Fruit fly (Drosophila melanogaster): ENCODE results near the gene CG16772.
A peak's percentile ranks its signal among the peaks of the same experiment; 100 is the strongest.

Gene CG16772

dm6 chr2L:19962252-19962729, at the start of gene CG16772, which contains the start of gene CG13965:
Gene CG16772, plus strand, starts transcription at chr2L:19962679.
Gene CG13965, minus strand, starts transcription at chr2L:19962352.
- no peak for TF ChIP-seq Sox102F (GFP tag; optimal IDR thresholded peaks at IDR 0.05)
- no peak for TF ChIP-seq Met (GFP tag; optimal IDR thresholded peaks at IDR 0.05)
- TF ChIP-seq acj6 (GFP tag; optimal IDR thresholded peaks at IDR 0.05), result no peak

DNA sequence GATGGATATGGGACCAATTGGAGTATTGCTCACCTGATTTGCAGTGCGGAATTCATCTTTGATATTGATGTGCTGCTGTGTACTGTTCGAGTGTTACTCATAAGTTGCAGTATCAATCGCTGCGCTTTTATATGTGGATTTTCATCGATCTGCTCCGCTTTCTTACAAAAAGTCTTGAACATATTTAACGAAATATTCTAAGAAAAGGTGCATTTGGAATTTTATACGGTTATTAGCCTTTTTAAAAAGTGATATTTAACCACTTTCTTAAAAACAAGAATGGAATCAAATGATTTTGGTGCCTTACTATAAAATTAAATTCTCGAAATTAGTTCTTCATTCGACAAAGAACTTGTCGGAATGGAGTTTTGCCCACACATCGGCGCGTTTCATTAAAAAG, 49.1 kb upstream of the CG16772 start, which contains the start of gene TotE:
Gene TotE, minus strand, starts transcription at position 101 of the 400 bp plus-strand sequence.
- TF ChIP-seq CG6808 (GFP tag; optimal IDR thresholded peaks at IDR 0.05) (no peak), CG8632 (GFP tag; optimal IDR thresholded peaks at IDR 0.05) (no peak), CG31627 (GFP tag; optimal IDR thresholded peaks at IDR 0.05) (no peak), pdm3 (GFP tag; optimal IDR thresholded peaks at IDR 0.05) (no peak), Eip93F (GFP tag; optimal IDR thresholded peaks at IDR 0.05) (no peak), CG34406 (GFP tag; optimal IDR thresholded peaks at IDR 0.05) (no peak), svp (GFP tag) (no peak), CG6276 (GFP tag; optimal IDR thresholded peaks at IDR 0.05) (no peak), Blimp-1 (GFP tag; optimal IDR thresholded peaks at IDR 0.05) (no peak), dsx (GFP tag; optimal IDR thresholded peaks at IDR 0.05; ENCODE audit: poor library complexity, severe bottlenecking) (no peak), CG11294 (GFP tag; IDR thresholded peaks at IDR 0.05) (no peak), Smox (GFP tag; optimal IDR thresholded peaks at IDR 0.05) (no peak), net (GFP tag; optimal IDR thresholded peaks at IDR 0.05) (no peak), OdsH (GFP tag; optimal IDR thresholded peaks at IDR 0.05) (no peak), CG11902 (GFP tag; optimal IDR thresholded peaks at IDR 0.05) (no peak), CG11762 (GFP tag; optimal IDR thresholded peaks at IDR 0.05; ENCODE audit: insufficient read depth) (no peak), CG6854 (GFP tag; optimal IDR thresholded peaks at IDR 0.05) (no peak), CG10631 (GFP tag; optimal IDR thresholded peaks at IDR 0.05) (no peak), CG1621 (tag; optimal IDR thresholded peaks at IDR 0.05) (no peak)

DNA sequence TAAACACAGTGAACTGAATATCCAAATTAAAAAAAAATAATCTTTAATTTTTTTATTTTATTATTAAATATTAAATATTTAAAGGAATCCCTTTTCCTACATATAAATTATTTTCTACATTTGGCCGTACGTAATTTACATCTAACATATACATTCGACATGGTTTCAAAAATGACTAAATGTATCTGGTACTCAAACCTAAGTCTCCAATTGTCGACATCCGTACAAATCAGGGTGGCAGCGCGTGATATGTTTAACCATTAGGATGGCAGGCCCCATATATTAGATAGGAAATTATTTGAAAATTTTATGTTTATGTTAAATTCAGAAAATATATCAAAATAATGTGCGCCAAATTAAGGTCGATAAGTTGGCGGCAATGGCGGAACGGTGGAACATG, 47.3 kb upstream of the CG16772 start:
- no peak for TF ChIP-seq fd85E (GFP tag; optimal IDR thresholded peaks at IDR 0.05)
- TF ChIP-seq CG9139 (GFP tag; optimal IDR thresholded peaks at IDR 0.05), result no peak
- TF ChIP-seq Eip78C (GFP tag), result no peak
- TF ChIP-seq fkh (GFP tag; optimal IDR thresholded peaks at IDR 0.05), result no peak
- TF ChIP-seq CG32006 (GFP tag; optimal IDR thresholded peaks at IDR 0.05), result no peak
- TF ChIP-seq svp (GFP tag), result peak; percentile 39
- 0 out of 2 replicates have a peak, but pooled peaks have one; percentile 12 for TF ChIP-seq CG15336 (GFP tag; IDR thresholded peaks at IDR 0.05)

DNA sequence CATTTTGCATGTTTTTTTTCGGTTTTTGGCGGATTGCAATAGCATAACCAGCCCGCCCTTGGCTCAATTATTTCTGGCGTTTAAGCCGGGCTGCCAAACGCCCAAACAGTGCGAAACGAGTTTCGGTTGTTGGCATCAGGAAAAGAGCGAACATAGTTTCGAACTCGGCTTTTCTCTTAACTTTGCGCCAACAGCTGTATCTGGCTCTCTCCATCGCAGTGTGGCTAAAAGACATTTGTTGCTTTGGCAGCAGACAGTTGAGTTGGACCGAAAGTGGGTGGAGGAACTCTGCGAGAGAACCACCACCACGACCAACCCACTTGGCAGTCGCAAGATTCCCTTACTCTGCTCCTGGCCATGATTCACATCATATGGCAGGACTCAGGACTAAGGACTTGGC, 45.5 kb upstream of the CG16772 start:
- TF ChIP-seq CG6163 (GFP tag; IDR thresholded peaks at IDR 0.05), result 0 out of 3 replicates have a peak, but pooled peaks have one; percentile 8
- no peak for TF ChIP-seq pdm3 (GFP tag; optimal IDR thresholded peaks at IDR 0.05)
- no peak for TF ChIP-seq CG6808 (GFP tag; optimal IDR thresholded peaks at IDR 0.05)
- no peak for TF ChIP-seq CG4318 (GFP tag; optimal IDR thresholded peaks at IDR 0.05)
- TF ChIP-seq Eip78C (GFP tag), result peak; percentile 39

- TF ChIP-seq Eip78C (GFP tag), result peak; percentile 59
- TF ChIP-seq net (GFP tag; optimal IDR thresholded peaks at IDR 0.05), result no peak
- no peak for TF ChIP-seq CG7368 (GFP tag; optimal IDR thresholded peaks at IDR 0.05)
- TF ChIP-seq CG8119 (GFP tag; IDR thresholded peaks at IDR 0.05), result 0 out of 3 replicates have a peak, but pooled peaks have one; percentile 15
These were observed 44.6 kb upstream of the CG16772 start for dm6 chr2L:19917860-19918259.

DNA sequence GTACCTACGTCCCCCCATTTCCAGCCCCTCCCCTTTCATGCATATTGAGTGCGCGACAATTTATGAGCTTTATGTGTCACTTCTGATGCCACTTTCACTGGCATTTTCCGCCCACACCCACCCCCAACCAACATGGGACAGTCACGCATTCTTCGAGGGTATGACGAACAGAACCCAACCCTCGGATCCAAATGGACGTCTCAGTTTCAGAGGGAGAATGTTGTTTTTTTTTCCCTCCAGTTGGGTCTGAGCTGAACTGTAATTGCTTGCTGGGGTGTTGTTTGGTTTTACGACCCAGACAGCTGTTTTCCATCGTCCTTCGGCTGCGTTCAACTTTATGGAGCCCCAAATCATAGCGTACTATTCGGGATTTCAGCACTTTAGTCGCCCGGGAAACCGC, 38.7 kb upstream of the CG16772 start:
- TF ChIP-seq Eip75B (GFP tag; optimal IDR thresholded peaks at IDR 0.05) (no peak), CG3032 (tag; optimal IDR thresholded peaks at IDR 0.05) (no peak), Hr38 (GFP tag; optimal IDR thresholded peaks at IDR 0.05) (no peak), esn (GFP tag; optimal IDR thresholded peaks at IDR 0.05) (no peak), CG3919 (GFP tag; optimal IDR thresholded peaks at IDR 0.05) (no peak), CG32006 (GFP tag; optimal IDR thresholded peaks at IDR 0.05) (no peak), Eip78C (GFP tag) (no peak), net (GFP tag; optimal IDR thresholded peaks at IDR 0.05) (no peak), topi (GFP tag; optimal IDR thresholded peaks at IDR 0.05) (no peak), CG34406 (GFP tag; optimal IDR thresholded peaks at IDR 0.05) (no peak), CG8632 (GFP tag; optimal IDR thresholded peaks at IDR 0.05) (no peak), Hr39 (GFP tag; optimal IDR thresholded peaks at IDR 0.05) (no peak), fkh (GFP tag; optimal IDR thresholded peaks at IDR 0.05) (no peak), spab (GFP tag; optimal IDR thresholded peaks at IDR 0.05) (no peak), salr (GFP tag; optimal IDR thresholded peaks at IDR 0.05) (no peak), cyc (GFP tag; optimal IDR thresholded peaks at IDR 0.05) (no peak), Eip93F (GFP tag; optimal IDR thresholded peaks at IDR 0.05) (no peak), Hr4 (GFP tag; optimal IDR thresholded peaks at IDR 0.05) (no peak)
